Worm (Caenorhabditis elegans) whole organism, early embryonic: ENCODE measurements around the gene C17C3.24.

Experiments
- B0310.2 ChIP-seq: sonication (generic microtip); optimal IDR thresholded peaks from 2 replicates; lab custom pipeline; 2016; ENCODE audit warnings: mild to moderate bottlenecking, missing genetic modification characterization, missing compliant biosample characterization
- F13C5.2 ChIP-seq: sonication (generic microtip); optimal IDR thresholded peaks from 2 replicates; lab custom pipeline; 2017; ENCODE audit warnings: mild to moderate bottlenecking, missing genetic modification characterization, inconsistent platforms, missing compliant biosample characterization
- aly-1 ChIP-seq: sonication (generic microtip); optimal IDR thresholded peaks from 2 replicates; lab custom pipeline; 2016; ENCODE audit warnings: missing genetic modification characterization, missing compliant biosample characterization
- ama-1 ChIP-seq: fragments of 150-350 bp; optimal IDR thresholded peaks from 2 replicates; lab custom pipeline; 2014
- ceh-13 ChIP-seq: fragments of 200-800 bp; sonication (Bioruptor generic); optimal IDR thresholded peaks from 2 replicates; lab custom pipeline; 2018; ENCODE audit warnings: mild to moderate bottlenecking, missing genetic modification characterization, missing compliant biosample characterization
- ceh-36 ChIP-seq: sonication (generic microtip); optimal IDR thresholded peaks from 2 replicates; lab custom pipeline; 2016; ENCODE audit warnings: missing genetic modification characterization, inconsistent platforms, missing compliant biosample characterization
- ets-7 ChIP-seq: sonication (generic microtip); optimal IDR thresholded peaks from 2 replicates; lab custom pipeline; 2016; ENCODE audit warnings: missing genotype, missing genetic modification characterization, missing compliant biosample characterization
- flt-1 ChIP-seq: fragments of 200-800 bp; sonication (Bioruptor generic); IDR thresholded peaks from 2 replicates; pipeline ENCODE4 v1.3.6; 2022; ENCODE audit warnings: missing genetic modification characterization, missing compliant biosample characterization
- hmbx-1 ChIP-seq: sonication (generic microtip); optimal IDR thresholded peaks from 2 replicates; lab custom pipeline; 2016; ENCODE audit warnings: mild to moderate bottlenecking, missing genetic modification characterization, missing compliant biosample characterization
- hmg-4 ChIP-seq: fragments of 200-800 bp; sonication (Bioruptor generic); optimal IDR thresholded peaks from 2 replicates; lab custom pipeline; 2018; ENCODE audit warnings: mild to moderate bottlenecking, missing genetic modification characterization, missing compliant biosample characterization
- hnd-1 ChIP-seq: sonication (generic microtip); optimal IDR thresholded peaks from 2 replicates; lab custom pipeline; 2016; ENCODE audit warnings: missing genetic modification characterization, missing compliant biosample characterization
- pes-1 ChIP-seq: fragments of 200-800 bp; sonication (Bioruptor generic); IDR thresholded peaks from 2 replicates; pipeline ENCODE4 v1.3.6; 2022; ENCODE audit warnings: missing genetic modification reagents, missing genetic modification characterization, missing compliant biosample characterization
- scrt-1 ChIP-seq: fragments of 200-800 bp; sonication (Bioruptor generic); IDR thresholded peaks from 2 replicates; pipeline ENCODE4 v1.3.6; 2022; ENCODE audit warnings: missing genetic modification characterization, missing compliant biosample characterization
- sea-1 ChIP-seq: fragments of 200-800 bp; sonication (Bioruptor generic); conservative IDR thresholded peaks from 2 replicates; pipeline ENCODE4 v1.3.6; 2022; ENCODE audit warnings: missing genetic modification characterization, missing compliant biosample characterization
- tbx-11 ChIP-seq: fragments of 200-800 bp; sonication (Bioruptor generic); IDR thresholded peaks from 2 replicates; pipeline ENCODE4 v1.3.6; 2022; ENCODE audit warnings: missing genetic modification characterization, missing compliant biosample characterization
- tbx-37 ChIP-seq: fragments of 200-800 bp; sonication (Bioruptor generic); conservative IDR thresholded peaks from 2 replicates; pipeline ENCODE4 v1.3.6; 2022; ENCODE audit warnings: missing genetic modification reagents, missing genetic modification characterization, missing compliant biosample characterization
- tra-4 ChIP-seq: sonication (generic microtip); optimal IDR thresholded peaks from 2 replicates; lab custom pipeline; 2017; ENCODE audit warnings: missing genetic modification characterization, missing compliant biosample characterization

Gene C17C3.24

DNA sequence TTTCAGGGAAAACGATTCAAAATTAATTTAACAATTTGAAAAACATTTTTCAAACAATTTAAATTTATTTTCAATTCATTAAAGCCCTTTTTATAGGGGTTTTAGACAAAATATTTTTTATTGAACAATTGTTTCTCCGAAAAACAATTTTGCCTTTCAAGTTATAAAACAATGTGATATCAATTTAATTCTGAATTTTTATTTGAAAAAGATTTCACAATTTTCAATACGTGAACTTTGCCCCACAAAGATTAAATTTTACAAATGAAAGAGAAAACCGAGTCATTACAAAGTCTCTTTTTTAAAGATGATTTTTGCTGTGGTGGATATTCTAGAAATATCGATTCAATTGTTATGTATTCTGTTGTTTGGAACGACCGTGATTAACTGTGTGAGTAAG lies 22.7 kb downstream of the C17C3.24 start, which contains the start of gene ZK177.2:
ZK177.2 (plus strand) TSS at position 301 of the 400 bp plus-strand sequence.
- no peak for TF ChIP-seq sea-1 (GFP tag; lab: Robert Waterston, UW)
- no peak for TF ChIP-seq hnd-1

DNA sequence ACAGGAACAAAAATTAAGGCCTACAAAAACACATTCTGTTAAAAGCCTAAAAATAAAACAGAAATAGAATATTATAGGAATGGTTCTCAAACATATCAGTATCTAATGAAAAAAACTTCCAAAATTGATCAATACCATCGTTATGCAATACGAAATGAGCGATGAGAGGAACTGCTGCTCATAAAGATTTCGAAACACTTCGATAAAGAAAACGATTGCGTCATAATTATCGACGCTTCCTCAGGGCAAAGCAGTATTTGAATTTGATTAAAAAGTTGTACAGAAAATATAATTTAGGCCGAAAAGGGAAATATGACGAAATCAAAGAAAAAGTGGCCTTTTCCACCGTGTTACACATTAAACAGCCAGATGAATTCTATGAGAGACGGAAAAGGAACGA lies 23.5 kb downstream of the C17C3.24 start:
- TF ChIP-seq hmg-4 (no peak), pes-1 (GFP tag; lab: Robert Waterston, UW) (no peak), hmbx-1 (tag; lab: Kevin White, UChicago) (no peak), tra-4 (tag; lab: Kevin White, UChicago) (no peak), flt-1 (GFP tag; lab: Robert Waterston, UW) (no peak), ets-7 (tag; lab: Kevin White, UChicago) (no peak), tbx-37 (GFP tag; lab: Robert Waterston, UW) (no peak), aly-1 (tag; lab: Kevin White, UChicago) (no peak), ceh-36 (tag; lab: Kevin White, UChicago) (no peak), scrt-1 (GFP tag; lab: Robert Waterston, UW) (no peak), ama-1 (lab: Kevin White, UChicago) (no peak), F13C5.2 (tag; lab: Kevin White, UChicago) (no peak), B0310.2 (no peak), hnd-1 (no peak), tbx-11 (GFP tag; lab: Robert Waterston, UW) (no peak), sea-1 (GFP tag; lab: Robert Waterston, UW) (no peak)

DNA sequence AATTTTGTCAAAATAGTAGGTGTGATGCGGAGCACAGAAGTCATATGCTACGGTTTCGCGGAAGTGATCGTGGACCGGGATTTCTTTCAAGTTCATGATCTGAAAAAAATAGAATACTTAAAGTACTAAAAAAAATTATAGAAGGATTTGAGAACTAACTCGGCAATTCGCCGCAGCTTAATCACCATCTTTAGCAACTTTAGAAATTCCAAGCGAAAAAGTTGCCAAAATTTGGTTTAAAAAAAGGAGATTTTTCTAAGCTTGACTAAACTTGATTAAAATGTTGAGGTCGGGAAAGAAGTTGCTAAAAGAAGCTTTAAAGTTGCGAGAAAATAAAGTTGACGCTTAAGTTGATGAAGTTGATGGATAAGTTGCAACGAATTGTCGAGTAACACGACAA lies 23.9 kb downstream of the C17C3.24 start, which contains the start of gene ZK177.9:
ZK177.9 (minus strand) TSS at position 101 of the 400 bp plus-strand sequence.
- TF ChIP-seq tra-4 (tag; lab: Kevin White, UChicago): no peak
- TF ChIP-seq ama-1 (lab: Kevin White, UChicago): no peak
- TF ChIP-seq tbx-37 (GFP tag; lab: Robert Waterston, UW): no peak
- no peak for TF ChIP-seq aly-1 (tag; lab: Kevin White, UChicago)
- no peak for TF ChIP-seq hnd-1
- no peak for TF ChIP-seq F13C5.2 (tag; lab: Kevin White, UChicago)
- TF ChIP-seq tbx-11 (GFP tag; lab: Robert Waterston, UW): no peak
- no peak for TF ChIP-seq B0310.2
- TF ChIP-seq ceh-36 (tag; lab: Kevin White, UChicago): no peak
- no peak for TF ChIP-seq pes-1 (GFP tag; lab: Robert Waterston, UW)
- no peak for TF ChIP-seq scrt-1 (GFP tag; lab: Robert Waterston, UW)
- no peak for TF ChIP-seq hmg-4
- no peak for TF ChIP-seq hmbx-1 (tag; lab: Kevin White, UChicago)
- TF ChIP-seq sea-1 (GFP tag; lab: Robert Waterston, UW): no peak

DNA sequence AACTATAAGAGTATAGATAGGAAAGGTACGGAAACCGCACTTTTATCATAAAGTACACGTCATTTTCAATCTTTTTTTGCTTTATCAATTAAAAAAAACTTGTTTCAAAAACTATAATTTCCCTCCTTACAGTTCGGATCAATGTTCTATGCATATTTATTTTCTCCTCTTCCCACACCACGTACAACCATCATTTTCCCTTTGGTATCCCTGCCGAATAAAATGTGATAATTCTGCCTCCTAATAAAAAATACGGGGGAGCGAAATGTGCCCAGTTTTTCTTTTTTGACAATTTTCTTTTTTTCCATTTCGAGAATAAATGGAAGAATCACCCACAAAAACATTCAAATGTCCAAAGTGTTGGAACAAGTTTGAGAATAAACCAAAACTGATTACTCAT lies 26.0 kb downstream of the C17C3.24 start, which contains the start of gene ZK177.3:
ZK177.3 (plus strand) TSS at position 301 of the 400 bp plus-strand sequence.
- no peak for TF ChIP-seq aly-1 (tag; lab: Kevin White, UChicago)
- TF ChIP-seq B0310.2: no peak
- no peak for TF ChIP-seq hmg-4
- no peak for TF ChIP-seq tbx-37 (GFP tag; lab: Robert Waterston, UW)
- no peak for TF ChIP-seq ceh-13
- no peak for TF ChIP-seq scrt-1 (GFP tag; lab: Robert Waterston, UW)
- TF ChIP-seq ceh-36 (tag; lab: Kevin White, UChicago): no peak
- TF ChIP-seq F13C5.2 (tag; lab: Kevin White, UChicago): no peak

DNA sequence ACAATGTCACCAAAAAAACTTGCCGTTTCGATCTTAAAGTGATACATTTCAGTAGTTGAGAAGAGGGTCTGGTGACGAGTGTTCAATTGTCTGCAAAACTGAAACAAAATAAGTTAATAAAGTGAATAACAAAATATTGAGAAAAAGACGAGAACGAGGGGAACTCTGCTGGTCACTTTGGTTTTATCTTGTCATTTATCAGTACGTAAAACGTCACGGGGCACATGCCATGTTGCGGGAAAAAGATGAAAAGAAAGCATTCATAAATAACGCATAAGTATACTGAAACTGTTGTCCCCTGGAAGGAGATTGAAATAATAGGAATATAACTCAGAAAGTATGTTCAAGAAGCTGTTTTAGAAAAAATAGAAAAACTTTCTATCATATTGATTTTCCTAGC lies 26.7 kb downstream of the C17C3.24 start, which contains the start of gene sahd-1:
sahd-1 (minus strand) TSS at position 100 of the 400 bp plus-strand sequence.
- no peak for TF ChIP-seq hnd-1
- no peak for TF ChIP-seq tbx-11 (GFP tag; lab: Robert Waterston, UW)
- TF ChIP-seq flt-1 (GFP tag; lab: Robert Waterston, UW): no peak
- TF ChIP-seq scrt-1 (GFP tag; lab: Robert Waterston, UW): no peak
- no peak for TF ChIP-seq hmbx-1 (tag; lab: Kevin White, UChicago)
- no peak for TF ChIP-seq ets-7 (tag; lab: Kevin White, UChicago)
- no peak for TF ChIP-seq ceh-13
- no peak for TF ChIP-seq tbx-37 (GFP tag; lab: Robert Waterston, UW)
- no peak for TF ChIP-seq hmg-4
- TF ChIP-seq pes-1 (GFP tag; lab: Robert Waterston, UW): no peak
- TF ChIP-seq sea-1 (GFP tag; lab: Robert Waterston, UW): no peak

DNA sequence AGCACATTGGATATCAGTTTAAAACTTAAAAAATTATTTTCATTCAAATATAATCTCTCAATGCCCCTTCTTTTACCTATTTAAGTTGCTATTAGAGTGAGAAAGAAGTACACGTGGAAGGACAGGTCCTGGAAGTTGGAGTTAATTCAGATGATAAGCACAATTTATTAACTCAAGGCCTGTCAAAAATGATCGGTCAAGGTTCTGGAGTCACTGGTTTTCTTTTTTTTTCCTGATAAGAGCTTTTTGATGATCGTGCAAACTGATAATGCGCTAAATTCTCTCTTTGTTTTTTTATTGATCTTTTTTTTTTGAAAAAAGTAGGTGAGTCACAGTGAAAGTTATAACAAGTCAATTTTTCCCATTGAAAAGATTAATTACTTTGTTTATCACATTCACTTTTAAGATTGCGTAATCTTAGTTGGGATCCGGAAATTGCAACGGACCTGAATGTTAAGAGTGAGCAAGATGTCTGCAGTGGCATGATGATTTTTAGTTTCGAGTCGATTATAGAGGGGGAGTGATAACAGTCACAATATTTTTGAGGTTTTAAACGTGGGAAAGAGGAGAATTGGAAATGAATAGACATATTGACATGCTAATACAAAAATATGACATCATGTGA lies 29.0 kb downstream of the C17C3.24 start:
- no peak for TF ChIP-seq ama-1 (lab: Kevin White, UChicago)

DNA sequence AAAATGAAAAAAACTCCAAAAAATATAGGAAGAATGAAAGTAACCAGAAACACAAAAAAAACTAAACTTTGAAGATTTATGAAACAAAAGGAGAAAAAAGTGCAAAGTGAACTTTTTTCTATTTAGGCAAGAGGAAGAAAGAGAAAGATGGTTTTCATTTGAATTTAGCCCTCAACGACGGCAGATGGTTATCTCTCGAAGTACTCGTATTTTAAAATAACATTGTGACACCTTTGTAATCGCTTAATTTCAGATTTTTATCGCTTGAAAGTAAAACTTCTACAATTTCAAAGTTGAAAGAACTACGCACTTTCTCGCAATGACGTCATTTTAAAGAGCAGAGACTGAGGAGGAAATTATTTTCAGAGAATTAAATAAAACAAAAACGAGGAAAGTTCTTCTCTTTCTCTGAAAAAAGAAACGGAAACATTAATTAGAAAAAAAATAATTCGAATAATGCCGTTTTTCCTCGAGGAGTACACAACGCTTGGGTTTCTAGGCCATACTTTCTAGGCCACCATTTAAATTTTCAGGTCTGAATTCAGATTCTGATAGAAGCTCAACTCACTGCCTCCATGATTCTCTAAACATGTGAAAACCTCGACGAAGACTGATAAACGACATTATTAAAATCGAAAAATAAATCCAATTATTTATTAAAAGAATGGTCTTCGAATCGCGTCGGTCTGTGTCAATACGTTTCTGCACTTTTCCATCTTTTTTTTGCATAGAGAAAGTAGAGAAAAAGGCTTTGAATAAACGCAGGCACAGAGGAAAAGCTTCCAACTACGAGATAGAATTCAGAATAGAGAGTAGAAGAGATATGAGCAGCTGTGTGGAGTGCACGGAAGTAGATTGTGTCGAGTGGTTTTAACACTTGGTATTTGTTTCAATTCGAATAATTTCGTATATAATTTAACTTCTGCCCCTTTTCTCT lies 29.9 kb downstream of the C17C3.24 start:
- TF ChIP-seq tra-4 (tag; lab: Kevin White, UChicago) (no peak), hnd-1 (no peak), pes-1 (GFP tag; lab: Robert Waterston, UW) (no peak), aly-1 (tag; lab: Kevin White, UChicago) (no peak), tbx-11 (GFP tag; lab: Robert Waterston, UW) (no peak), hmbx-1 (tag; lab: Kevin White, UChicago) (no peak)
